Worm (Caenorhabditis elegans): ENCODE results near the gene irld-25.

DNA sequence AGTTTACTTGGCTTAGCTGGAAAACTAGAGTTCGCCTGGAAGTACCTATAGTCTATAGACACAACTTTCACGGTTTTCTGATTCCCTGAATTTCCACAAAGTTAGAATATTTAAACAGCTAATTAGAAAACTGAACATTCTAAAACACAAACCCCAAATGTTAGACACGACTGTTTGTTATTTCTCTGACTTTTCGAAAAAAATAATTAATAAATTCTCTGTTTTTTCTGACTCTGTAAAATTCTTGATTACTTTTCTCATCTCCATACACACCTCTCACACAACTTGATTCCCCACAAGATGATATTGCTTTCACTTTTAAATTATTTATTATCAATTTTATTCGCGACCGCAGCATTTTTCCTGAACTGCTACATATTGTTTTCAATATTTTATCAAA, 32.1 kb downstream of the irld-25 start, which contains the start of gene srbc-75:
- TF ChIP-seq unc-120 (tag; optimal IDR thresholded peaks at IDR 0.05; ENCODE audit: poor library complexity, severe bottlenecking) (no peak), pha-4 (tag; optimal IDR thresholded peaks at IDR 0.05) (no peak), nhr-76 (tag; optimal IDR thresholded peaks at IDR 0.05) (no peak), unc-62 (GFP tag; optimal IDR thresholded peaks at IDR 0.05) (no peak), nhr-2 (tag; optimal IDR thresholded peaks at IDR 0.05) (no peak), ces-1 (GFP tag; optimal IDR thresholded peaks at IDR 0.05) (no peak), nhr-28 (tag; optimal IDR thresholded peaks at IDR 0.05) (no peak)

All from whole organism, mixed stage, embryonic.